Worm (Caenorhabditis elegans): ENCODE data around the gene wdr-48.

wdr-48 gene

ce11 chrIII:4578385-4578903 is at the start of gene wdr-48, which contains the start of gene sel-5:
wdr-48 (plus strand) TSS chrIII:4578853.
sel-5 (minus strand) TSS chrIII:4578437.
- no peak for TF ChIP-seq unc-62 (GFP tag; optimal IDR thresholded peaks at IDR 0.05)

ce11 chrIII:4530968-4531367 is 47.7 kb upstream of the wdr-48 start:
- no peak for TF ChIP-seq unc-62 (GFP tag; optimal IDR thresholded peaks at IDR 0.05)

ce11 chrIII:4540604-4541003 is 38.0 kb upstream of the wdr-48 start, which contains the start of gene ugt-62:
ugt-62 (minus strand) TSS chrIII:4540623.
- TF ChIP-seq unc-62 (GFP tag; optimal IDR thresholded peaks at IDR 0.05) = no peak

- no peak for TF ChIP-seq unc-62 (GFP tag; optimal IDR thresholded peaks at IDR 0.05)
Measured at ce11 chrIII:4542362-4542931, 36.2 kb upstream of the wdr-48 start, which contains the start of the genes mrps-34 and cisd-3.1. mrps-34 (minus strand) TSS chrIII:4542452. cisd-3.1 (plus strand) TSS chrIII:4542881.

ce11 chrIII:4544959-4545358 is 33.7 kb upstream of the wdr-48 start, which contains the start of gene M88.3:
M88.3 (minus strand) TSS chrIII:4545059.
- TF ChIP-seq unc-62 (GFP tag; optimal IDR thresholded peaks at IDR 0.05) = no peak

ce11 chrIII:4548739-4549138 is 29.9 kb upstream of the wdr-48 start, which contains the start of gene M88.4:
M88.4 (plus strand) TSS chrIII:4549039.
- no peak for TF ChIP-seq unc-62 (GFP tag; optimal IDR thresholded peaks at IDR 0.05)

ce11 chrIII:4551963-4552362 is 26.7 kb upstream of the wdr-48 start:
- no peak for TF ChIP-seq unc-62 (GFP tag; optimal IDR thresholded peaks at IDR 0.05)

ce11 chrIII:4552872-4553271 is 25.8 kb upstream of the wdr-48 start:
- TF ChIP-seq unc-62 (GFP tag; optimal IDR thresholded peaks at IDR 0.05) = no peak

ce11 chrIII:4553316-4553715 is 25.3 kb upstream of the wdr-48 start, which contains the start of gene imph-1:
imph-1 (plus strand) TSS chrIII:4553616.
- no peak for TF ChIP-seq unc-62 (GFP tag; optimal IDR thresholded peaks at IDR 0.05)

ce11 chrIII:4555345-4555744 is 23.3 kb upstream of the wdr-48 start:
- no peak for TF ChIP-seq unc-62 (GFP tag; optimal IDR thresholded peaks at IDR 0.05)

ce11 chrIII:4560393-4560890 is 18.2 kb upstream of the wdr-48 start:
- no peak for TF ChIP-seq unc-62 (GFP tag; optimal IDR thresholded peaks at IDR 0.05)

ce11 chrIII:4561286-4561685 is 17.4 kb upstream of the wdr-48 start:
- no peak for TF ChIP-seq unc-62 (GFP tag; optimal IDR thresholded peaks at IDR 0.05)

ce11 chrIII:4562070-4562788 is 16.4 kb upstream of the wdr-48 start, which contains the start of gene pan-1:
pan-1 (plus strand) TSS chrIII:4562738.
- no peak for TF ChIP-seq unc-62 (GFP tag; optimal IDR thresholded peaks at IDR 0.05)

ce11 chrIII:4568030-4568429 is 10.6 kb upstream of the wdr-48 start, which contains the start of gene mlcd-1:
mlcd-1 (minus strand) TSS chrIII:4568130.
- TF ChIP-seq unc-62 (GFP tag; optimal IDR thresholded peaks at IDR 0.05) = no peak

- TF ChIP-seq unc-62 (GFP tag; optimal IDR thresholded peaks at IDR 0.05) = no peak
Measured at ce11 chrIII:4568455-4568854, 10.2 kb upstream of the wdr-48 start, which contains the start of gene idhg-1. idhg-1 (plus strand) TSS chrIII:4568797.

- no peak for TF ChIP-seq unc-62 (GFP tag; optimal IDR thresholded peaks at IDR 0.05)
Measured at ce11 chrIII:4581495-4581894, 2.8 kb downstream of the wdr-48 start, which contains the start of gene F35G12.12. F35G12.12 (plus strand) TSS chrIII:4581795.

Measured in whole organism, dauer.